Fruit fly (Drosophila melanogaster): ENCODE results near the gene CG42464.

CG42464 gene

dm6 chr2L:3748691-3749090, 49.4 kb downstream of the CG42464 start (continued):
- TF ChIP-seq CG7556 (GFP tag; optimal IDR thresholded peaks at IDR 0.05) (no peak), slou (GFP tag; optimal IDR thresholded peaks at IDR 0.05) (no peak), B-H1 (GFP tag; IDR thresholded peaks at IDR 0.05) (no peak), Xbp1 (GFP tag; optimal IDR thresholded peaks at IDR 0.05) (peak; percentile 21), mirr (GFP tag; optimal IDR thresholded peaks at IDR 0.05) (no peak), ttk (GFP tag; IDR thresholded peaks at IDR 0.05) (0 out of 2 replicates have a peak, but pooled peaks have one; percentile 18), hbn (GFP tag; IDR thresholded peaks at IDR 0.05; ENCODE audit: partially characterized antibody) (no peak), gem (tag; optimal IDR thresholded peaks at IDR 0.05) (no peak), CG30431 (GFP tag; optimal IDR thresholded peaks at IDR 0.05) (no peak), Ssrp (tag; optimal IDR thresholded peaks at IDR 0.05) (no peak), CG33213 (GFP tag; optimal IDR thresholded peaks at IDR 0.05) (no peak), dpn (GFP tag; optimal IDR thresholded peaks at IDR 0.05) (peak in 1 of 2 experiments; percentile 40), Doc3 (GFP tag; IDR thresholded peaks at IDR 0.05; ENCODE audit: partially characterized antibody) (no peak), bcd (GFP tag; optimal IDR thresholded peaks at IDR 0.05) (peak; percentile 17), rib (GFP tag; IDR thresholded peaks at IDR 0.05) (no peak), CG31224 (GFP tag; IDR thresholded peaks at IDR 0.05) (no peak), br (optimal IDR thresholded peaks at IDR 0.05) (no peak), pros (GFP tag; optimal IDR thresholded peaks at IDR 0.05) (no peak), Nf-YA (GFP tag; IDR thresholded peaks at IDR 0.05) (no peak), CG1647 (GFP tag; optimal IDR thresholded peaks at IDR 0.05) (no peak), CG7357 (GFP tag; IDR thresholded peaks at IDR 0.05) (no peak), Elba2 (GFP tag; optimal IDR thresholded peaks at IDR 0.05) (no peak), dimm (GFP tag; IDR thresholded peaks at IDR 0.05) (no peak), az2 (GFP tag; optimal IDR thresholded peaks at IDR 0.05) (no peak), ci (GFP tag; IDR thresholded peaks at IDR 0.05) (peak; percentile 34; the same call in 1 of the 3 replicates), cg (GFP tag; optimal IDR thresholded peaks at IDR 0.05) (no peak), maf-S (GFP tag; optimal IDR thresholded peaks at IDR 0.05) (no peak), CG10431 (GFP tag; optimal IDR thresholded peaks at IDR 0.05) (no peak), CG31365 (tag; optimal IDR thresholded peaks at IDR 0.05) (no peak), CG10543 (GFP tag; optimal IDR thresholded peaks at IDR 0.05) (no peak), inv (GFP tag; IDR thresholded peaks at IDR 0.05; ENCODE audit: partially characterized antibody) (no peak), CG9876 (GFP tag; optimal IDR thresholded peaks at IDR 0.05) (no peak), Hsf (GFP tag; optimal IDR thresholded peaks at IDR 0.05) (peak; percentile 2), CG18011 (GFP tag; optimal IDR thresholded peaks at IDR 0.05) (no peak), Dad (GFP tag; optimal IDR thresholded peaks at IDR 0.05) (no peak), onecut (GFP tag; IDR thresholded peaks at IDR 0.05) (no peak), lov (optimal IDR thresholded peaks at IDR 0.05) (no peak), lov (GFP tag; IDR thresholded peaks at IDR 0.05) (no peak), chn (GFP tag; optimal IDR thresholded peaks at IDR 0.05) (no peak), dmrt99B (tag; optimal IDR thresholded peaks at IDR 0.05) (peak; percentile 15), Hr3 (GFP tag; optimal IDR thresholded peaks at IDR 0.05) (no peak), CG6791 (GFP tag; IDR thresholded peaks at IDR 0.05; ENCODE audit: partially characterized antibody) (no peak), CG12659 (GFP tag; optimal IDR thresholded peaks at IDR 0.05) (peak; percentile 21), wdn (GFP tag; IDR thresholded peaks at IDR 0.05) (no peak), CG16863 (GFP tag; optimal IDR thresholded peaks at IDR 0.05) (no peak), toy (GFP tag; IDR thresholded peaks at IDR 0.05) (no peak), schlank (tag; optimal IDR thresholded peaks at IDR 0.05) (no peak), CG15514 (GFP tag; optimal IDR thresholded peaks at IDR 0.05) (peak; percentile 26), CG18619 (GFP tag; optimal IDR thresholded peaks at IDR 0.05) (peak; percentile 10), CG8290 (GFP tag; optimal IDR thresholded peaks at IDR 0.05) (no peak), CG8290 (tag; optimal IDR thresholded peaks at IDR 0.05) (no peak), zfh1 (GFP tag; IDR thresholded peaks at IDR 0.05) (0 out of 3 replicates have a peak, but pooled peaks have one; percentile 41), nerfin-2 (GFP tag; IDR thresholded peaks at IDR 0.05; ENCODE audit: partially characterized antibody) (no peak)

Measured in whole organism, embryonic.